Worm (Caenorhabditis elegans): ENCODE data around the gene mpst-2.

DNA sequence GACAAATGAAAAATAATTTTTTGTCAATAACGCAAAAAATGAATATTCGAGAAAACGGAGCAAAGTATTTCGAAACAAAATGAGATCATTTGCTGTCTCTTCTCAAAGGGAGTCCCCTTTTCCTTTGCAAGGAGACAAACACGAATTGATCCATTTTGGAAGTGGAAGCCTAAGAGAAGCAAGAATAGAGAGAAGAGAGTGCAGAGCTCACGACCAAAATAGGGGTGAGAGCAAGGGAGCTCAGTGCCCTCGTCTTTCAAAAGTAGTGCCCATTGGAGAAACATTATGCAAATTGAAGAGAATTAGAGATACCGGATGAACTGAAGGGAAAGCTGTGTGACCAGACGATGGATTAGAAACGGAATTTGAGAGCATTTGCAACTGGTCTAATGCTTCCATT lies 42.0 kb downstream of the mpst-2 start:
- TF ChIP-seq dao-5 (tag; optimal IDR thresholded peaks at IDR 0.05) = no peak
- peak; percentile 38 for TF ChIP-seq him-1 (tag; optimal IDR thresholded peaks at IDR 0.05)
- no peak for TF ChIP-seq W03F9.2 (tag; optimal IDR thresholded peaks at IDR 0.05)
